Fruit fly (Drosophila melanogaster): Measurements from ENCODE around the gene Ir40a.

- TF ChIP-seq usp (GFP tag; optimal IDR thresholded peaks at IDR 0.05) (no peak), psq (GFP tag; optimal IDR thresholded peaks at IDR 0.05) (no peak)
Observed at dm6 chr2L:22214276-22214675, at the start of gene Ir40a.
